Fruit fly (Drosophila melanogaster) whole organism: Measurements from ENCODE around the gene Stim.

ENCODE experiments used
- CG8478 ChIP-seq: fragments of >200 bp; optimal IDR thresholded peaks from 2 replicates; lab custom pipeline; 2018; ENCODE audit warnings: inconsistent platforms
- Dll ChIP-seq: fragments of >200 bp; optimal IDR thresholded peaks from 2 replicates; lab custom pipeline; 2017
- EcR ChIP-seq, 2 experiments: fragments of >200 bp; optimal IDR thresholded peaks; 2 replicates each; lab custom pipeline; 2017; ENCODE audit warnings: missing biosample characterization in 2 of 2, missing genetic modification characterization in 2 of 2, missing genetic modification reagents in 2 of 2
- pan ChIP-seq: fragments of >200 bp; optimal IDR thresholded peaks from 2 replicates; lab custom pipeline; 2017
- psq ChIP-seq: fragments of >200 bp; optimal IDR thresholded peaks from 2 replicates; lab custom pipeline; 2017
- usp ChIP-seq: fragments of >200 bp; optimal IDR thresholded peaks from 2 replicates; lab custom pipeline; 2017; ENCODE audit warnings: missing biosample characterization, missing genetic modification characterization, mixed read lengths

The Stim gene

dm6 chrX:15944735-15945323, 4.6 kb upstream of the Stim start, which contains the start of gene Rrp47:
Gene Rrp47 (plus strand): TSS chrX:15944897.
- TF ChIP-seq usp (no peak), Dll (lab: Kevin White, UChicago) (no peak), pan (no peak), psq (lab: Kevin White, UChicago) (no peak), EcR (GFP tag; optimal IDR thresholded peaks at IDR 0.05; lab: Kevin White, UChicago) (no peak), CG8478 (no peak)

- no peak for TF ChIP-seq psq (lab: Kevin White, UChicago)
- no peak for TF ChIP-seq pan
- TF ChIP-seq EcR (GFP tag; optimal IDR thresholded peaks at IDR 0.05; lab: Kevin White, UChicago), result no peak
- no peak for TF ChIP-seq Dll (lab: Kevin White, UChicago)
- TF ChIP-seq CG8478, result no peak
- TF ChIP-seq usp, result no peak
Measured at dm6 chrX:15941527-15941926, 1.3 kb upstream of the Stim start.

- TF ChIP-seq EcR (GFP tag; optimal IDR thresholded peaks at IDR 0.05; lab: Kevin White, UChicago), result no peak
Measured at dm6 chrX:15940956-15941246, 650 bp upstream of the Stim start, which contains the start of gene CG8924. Gene CG8924 (plus strand): TSS chrX:15941077.

dm6 chrX:15934226-15934547, 6.1 kb downstream of the Stim start:
- no peak for TF ChIP-seq Dll (lab: Kevin White, UChicago)
- no peak for TF ChIP-seq CG8478
- TF ChIP-seq psq (lab: Kevin White, UChicago), result no peak
- TF ChIP-seq EcR (GFP tag; optimal IDR thresholded peaks at IDR 0.05; lab: Kevin White, UChicago), result no peak
- TF ChIP-seq pan, result no peak
- no peak for TF ChIP-seq usp

dm6 chrX:15933504-15934225, 6.6 kb downstream of the Stim start, which contains the start of gene Ranbp16:
Gene Ranbp16 (minus strand): TSS chrX:15933867.
- TF ChIP-seq pan (no peak), usp (no peak), EcR (GFP tag; optimal IDR thresholded peaks at IDR 0.05; lab: Kevin White, UChicago) (no peak), CG8478 (no peak), psq (lab: Kevin White, UChicago) (no peak), Dll (lab: Kevin White, UChicago) (no peak)

dm6 chrX:15924805-15925204, 15.4 kb downstream of the Stim start, which contains the start of gene Lcch3:
Gene Lcch3 (plus strand): TSS chrX:15925105.
- no peak for TF ChIP-seq EcR (GFP tag; optimal IDR thresholded peaks at IDR 0.05; lab: Kevin White, UChicago)
- no peak for TF ChIP-seq psq (lab: Kevin White, UChicago)
- TF ChIP-seq CG8478, result no peak
- TF ChIP-seq usp, result no peak
- no peak for TF ChIP-seq pan
- no peak for TF ChIP-seq Dll (lab: Kevin White, UChicago)

- TF ChIP-seq pan, result no peak
- no peak for TF ChIP-seq CG8478
- TF ChIP-seq usp, result no peak
- TF ChIP-seq EcR (GFP tag; optimal IDR thresholded peaks at IDR 0.05; lab: Kevin White, UChicago), result no peak
- TF ChIP-seq psq (lab: Kevin White, UChicago), result no peak
- no peak for TF ChIP-seq Dll (lab: Kevin White, UChicago)
Measured at dm6 chrX:15921655-15922054, 18.6 kb downstream of the Stim start, which contains the start of gene CG8916. Gene CG8916 (plus strand): TSS chrX:15921955.

dm6 chrX:15910570-15910969, 29.7 kb downstream of the Stim start, which contains the start of gene Lrp4:
Gene Lrp4 (plus strand): TSS chrX:15910870.
- no peak for TF ChIP-seq EcR (GFP tag; optimal IDR thresholded peaks at IDR 0.05; lab: Kevin White, UChicago)
- TF ChIP-seq usp, result no peak
- no peak for TF ChIP-seq Dll (lab: Kevin White, UChicago)
- no peak for TF ChIP-seq CG8478
- no peak for TF ChIP-seq psq (lab: Kevin White, UChicago)
- no peak for TF ChIP-seq pan

dm6 chrX:15909564-15910284, 30.5 kb downstream of the Stim start, which contains the start of gene CycD:
Gene CycD (minus strand): TSS chrX:15909676.
- TF ChIP-seq CG8478 (no peak), Dll (lab: Kevin White, UChicago) (no peak), EcR (GFP tag; optimal IDR thresholded peaks at IDR 0.05; lab: Kevin White, UChicago) (no peak), psq (lab: Kevin White, UChicago) (no peak), pan (no peak), usp (no peak)

dm6 chrX:15893732-15894264, 46.5 kb downstream of the Stim start:
- no peak for TF ChIP-seq CG8478
- no peak for TF ChIP-seq psq (lab: Kevin White, UChicago)
- no peak for TF ChIP-seq Dll (lab: Kevin White, UChicago)
- no peak for TF ChIP-seq pan
- TF ChIP-seq EcR (GFP tag; optimal IDR thresholded peaks at IDR 0.05; lab: Kevin White, UChicago), result no peak
- TF ChIP-seq usp, result no peak

dm6 chrX:15891606-15892345, 48.5 kb downstream of the Stim start, which contains the start of gene shi:
Gene shi (plus strand): TSS chrX:15892116.
- TF ChIP-seq Dll (lab: Kevin White, UChicago), result no peak
- TF ChIP-seq usp, result no peak
- no peak for TF ChIP-seq CG8478
- TF ChIP-seq EcR (GFP tag; optimal IDR thresholded peaks at IDR 0.05; lab: Kevin White, UChicago), result no peak
